Worm (Caenorhabditis elegans) whole organism, early embryonic: ENCODE measurements around the gene phat-8.

Source experiments
- B0310.2 ChIP-seq: sonication (generic microtip); optimal IDR thresholded peaks from 2 replicates; lab custom pipeline; 2016; ENCODE audit warnings: mild to moderate bottlenecking, missing genetic modification characterization, missing compliant biosample characterization
- F13C5.2 ChIP-seq: sonication (generic microtip); optimal IDR thresholded peaks from 2 replicates; lab custom pipeline; 2017; ENCODE audit warnings: mild to moderate bottlenecking, missing genetic modification characterization, inconsistent platforms, missing compliant biosample characterization
- ama-1 ChIP-seq: fragments of 150-350 bp; optimal IDR thresholded peaks from 2 replicates; lab custom pipeline; 2014
- ceh-13 ChIP-seq: fragments of 200-800 bp; sonication (Bioruptor generic); optimal IDR thresholded peaks from 2 replicates; lab custom pipeline; 2018; ENCODE audit warnings: mild to moderate bottlenecking, missing genetic modification characterization, missing compliant biosample characterization
- ets-7 ChIP-seq: sonication (generic microtip); optimal IDR thresholded peaks from 2 replicates; lab custom pipeline; 2016; ENCODE audit warnings: missing genotype, missing genetic modification characterization, missing compliant biosample characterization
- tbx-37 ChIP-seq: fragments of 200-800 bp; sonication (Bioruptor generic); conservative IDR thresholded peaks from 2 replicates; pipeline ENCODE4 v1.3.6; 2022; ENCODE audit warnings: missing genetic modification reagents, missing genetic modification characterization, missing compliant biosample characterization

DNA sequence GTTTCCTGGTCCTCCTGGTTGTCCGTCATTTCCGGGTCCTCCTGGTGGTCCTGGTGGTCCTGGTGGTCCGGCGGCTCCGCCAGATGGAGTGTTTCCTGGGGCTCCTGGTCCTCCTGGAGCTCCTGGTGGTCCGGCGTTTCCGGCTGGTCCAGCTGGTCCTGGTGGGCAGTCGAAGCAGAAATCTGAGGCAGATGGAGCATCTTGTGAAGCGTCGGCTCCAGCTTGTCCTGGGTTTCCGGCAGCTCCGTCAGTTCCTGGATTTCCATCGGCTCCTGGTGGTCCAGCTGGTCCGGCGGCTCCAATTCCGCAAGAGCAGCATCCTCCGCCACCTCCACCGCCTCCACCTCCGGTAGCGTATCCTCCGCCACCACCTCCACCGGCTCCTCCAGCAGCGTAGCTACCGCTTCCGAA lies 22.5 kb downstream of the phat-8 start:
- TF ChIP-seq ets-7 (tag; lab: Kevin White, UChicago) = no peak
- no peak for TF ChIP-seq B0310.2 (tag; lab: Kevin White, UChicago)
- no peak for TF ChIP-seq ama-1
- no peak for TF ChIP-seq ceh-13 (GFP tag; lab: Kevin White, UChicago)
- TF ChIP-seq F13C5.2 (tag; lab: Kevin White, UChicago) = no peak
- TF ChIP-seq tbx-37 = no peak
